Fruit fly (Drosophila melanogaster): Measurements from ENCODE around the gene Pka-R1.

Gene Pka-R1

DNA sequence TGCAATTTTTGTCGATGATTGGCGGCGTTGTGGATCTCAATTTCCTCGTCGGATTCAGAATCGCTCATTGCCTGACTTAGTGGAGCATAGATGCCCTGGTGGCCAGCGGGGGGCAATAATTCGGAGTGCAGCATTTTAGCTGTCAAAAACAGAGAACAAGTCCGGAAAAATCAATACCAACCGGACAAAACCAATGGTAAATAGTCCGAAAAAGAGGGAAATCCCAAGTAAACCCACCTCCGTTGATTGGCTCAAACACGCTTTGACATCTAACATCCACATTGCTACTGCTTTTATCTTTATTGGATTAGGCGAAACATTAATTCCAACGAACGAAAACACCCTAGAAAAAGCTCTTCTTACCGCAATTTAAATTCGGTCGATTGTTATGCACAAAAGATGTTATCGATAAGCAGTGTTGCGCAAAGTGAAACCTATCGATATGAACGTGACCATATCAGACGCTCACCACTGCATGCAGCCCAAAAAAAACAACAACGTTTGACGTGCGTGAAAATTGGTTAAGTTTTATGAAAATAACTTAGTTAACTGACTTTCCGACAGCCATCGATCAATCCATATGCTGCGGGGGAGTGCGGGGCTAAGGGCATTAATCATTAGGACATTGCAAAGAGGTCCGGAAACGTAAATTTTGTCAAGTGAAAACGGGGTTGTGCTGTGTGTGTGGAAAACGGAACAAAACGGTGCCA, at the start of gene Pka-R1, which contains the start of gene CG3618 (continued):
- TF ChIP-seq nmo (GFP tag; optimal IDR thresholded peaks at IDR 0.05) (peak; percentile 3), dmrt11E (tag; optimal IDR thresholded peaks at IDR 0.05) (no peak), Hmx (GFP tag; optimal IDR thresholded peaks at IDR 0.05) (no peak), aop (GFP tag; IDR thresholded peaks at IDR 0.05) (no peak), cato (GFP tag; optimal IDR thresholded peaks at IDR 0.05; ENCODE audit: borderline replicate concordance) (no peak), CG15479 (GFP tag; optimal IDR thresholded peaks at IDR 0.05) (no peak), CG42726 (GFP tag; IDR thresholded peaks at IDR 0.05; ENCODE audit: partially characterized antibody) (no peak), zfh1 (GFP tag; IDR thresholded peaks at IDR 0.05) (no peak), ac (GFP tag; optimal IDR thresholded peaks at IDR 0.05) (no peak), HLHmδ (GFP tag; optimal IDR thresholded peaks at IDR 0.05) (no peak), Adf1 (GFP tag; IDR thresholded peaks at IDR 0.05) (no peak), luna (GFP tag; optimal IDR thresholded peaks at IDR 0.05) (no peak), CG2875 (GFP tag; optimal IDR thresholded peaks at IDR 0.05) (no peak), CG11456 (GFP tag; IDR thresholded peaks at IDR 0.05) (no peak), ase (GFP tag; IDR thresholded peaks at IDR 0.05) (no peak), stc (GFP tag; IDR thresholded peaks at IDR 0.05) (no peak), stwl (tag; optimal IDR thresholded peaks at IDR 0.05) (peak; percentile 84), CG34376 (GFP tag; optimal IDR thresholded peaks at IDR 0.05) (peak; percentile 32), jumu (GFP tag; optimal IDR thresholded peaks at IDR 0.05) (no peak), CG7839 (tag; optimal IDR thresholded peaks at IDR 0.05) (no peak), C15 (GFP tag; IDR thresholded peaks at IDR 0.05) (no peak), dm (GFP tag; optimal IDR thresholded peaks at IDR 0.05) (peak; percentile 53), pzg (GFP tag; optimal IDR thresholded peaks at IDR 0.05) (peak; percentile 73), Scr (GFP tag; IDR thresholded peaks at IDR 0.05; ENCODE audit: partially characterized antibody) (no peak), CG8765 (GFP tag; IDR thresholded peaks at IDR 0.05) (no peak), CG31365 (tag; optimal IDR thresholded peaks at IDR 0.05) (no peak), ro (GFP tag; IDR thresholded peaks at IDR 0.05) (no peak), ash1 (GFP tag; optimal IDR thresholded peaks at IDR 0.05) (no peak), BEAF-32 (GFP tag; optimal IDR thresholded peaks at IDR 0.05) (peak; percentile 84), CG10267 (tag; optimal IDR thresholded peaks at IDR 0.05) (peak; percentile 85), chif (GFP tag; optimal IDR thresholded peaks at IDR 0.05) (no peak), B-H1 (GFP tag; IDR thresholded peaks at IDR 0.05) (no peak), CG7556 (GFP tag; optimal IDR thresholded peaks at IDR 0.05) (no peak), Doc2 (GFP tag; IDR thresholded peaks at IDR 0.05) (no peak), ftz-f1 (GFP tag; optimal IDR thresholded peaks at IDR 0.05) (no peak), CG2116 (GFP tag; optimal IDR thresholded peaks at IDR 0.05) (peak; percentile 94), dpn (GFP tag; optimal IDR thresholded peaks at IDR 0.05) (peak in 1 of 2 experiments; percentile 2), CG14014 (GFP tag; IDR thresholded peaks at IDR 0.05) (no peak), toy (GFP tag; IDR thresholded peaks at IDR 0.05) (no peak), CG12659 (GFP tag; optimal IDR thresholded peaks at IDR 0.05) (peak; percentile 62), fru (optimal IDR thresholded peaks at IDR 0.05) (no peak), CG13296 (GFP tag; optimal IDR thresholded peaks at IDR 0.05) (no peak)
